Fruit fly (Drosophila melanogaster) whole organism, prepupa: Measurements from ENCODE around the gene CG5214.
A peak's percentile ranks its signal among the peaks of the same experiment; 100 is the strongest.

Experiments used
- CG10631 ChIP-seq: fragments of 200-800 bp; sonication (Bioruptor generic); optimal IDR thresholded peaks from 2 replicates; lab custom pipeline; 2016; ENCODE audit warnings: missing biosample characterization, missing genetic modification characterization
- CG15336 ChIP-seq: fragments of 200-800 bp; sonication (Bioruptor generic); IDR thresholded peaks from 2 replicates; pipeline ENCODE4 v1.3.6; 2022; ENCODE audit warnings: missing biosample characterization, missing genetic modification characterization
- CG16779 ChIP-seq: fragments of 200-800 bp; sonication (Bioruptor generic); optimal IDR thresholded peaks from 3 replicates; lab custom pipeline; 2017; ENCODE audit warnings: missing biosample characterization, mild to moderate bottlenecking, missing genetic modification characterization
- CG34406 ChIP-seq: fragments of 200-800 bp; sonication (Bioruptor generic); optimal IDR thresholded peaks from 3 replicates; lab custom pipeline; 2016; ENCODE audit warnings: missing biosample characterization, missing genetic modification characterization
- CG3919 ChIP-seq: fragments of 200-800 bp; sonication (Bioruptor generic); optimal IDR thresholded peaks from 3 replicates; lab custom pipeline; 2016; ENCODE audit warnings: missing biosample characterization, missing genetic modification characterization
- Ets21C ChIP-seq: fragments of 200-800 bp; sonication (Bioruptor generic); optimal IDR thresholded peaks from 3 replicates; lab custom pipeline; 2016; ENCODE audit warnings: missing biosample characterization, missing genetic modification characterization
- Hr38 ChIP-seq: sonication (Bioruptor generic); optimal IDR thresholded peaks from 2 replicates; lab custom pipeline; 2016; ENCODE audit warnings: missing biosample characterization, missing genetic modification characterization
- Met ChIP-seq: fragments of 200-800 bp; sonication (Bioruptor generic); optimal IDR thresholded peaks from 3 replicates; lab custom pipeline; 2016; ENCODE audit warnings: missing biosample characterization, missing genetic modification characterization
- Sox102F ChIP-seq: fragments of 200-800 bp; sonication (Bioruptor generic); optimal IDR thresholded peaks from 2 replicates; lab custom pipeline; 2016; ENCODE audit warnings: missing biosample characterization, mild to moderate bottlenecking, missing genetic modification characterization
- lz ChIP-seq: fragments of 200-800 bp; sonication (Bioruptor generic); optimal IDR thresholded peaks from 3 replicates; lab custom pipeline; 2016; ENCODE audit warnings: missing biosample characterization, missing genetic modification characterization
- svp ChIP-seq: fragments of 200-800 bp; sonication (Bioruptor generic); peaks from one replicate; lab custom pipeline; 2016; ENCODE audit warnings: missing biosample characterization, missing genetic modification characterization

- TF ChIP-seq CG3919 (GFP tag; lab: Kevin White, UChicago) (no peak), Sox102F (GFP tag; lab: Kevin White, UChicago) (no peak), CG16779 (no peak), Ets21C (GFP tag; lab: Kevin White, UChicago) (no peak), CG10631 (GFP tag; lab: Kevin White, UChicago) (no peak), Met (no peak), CG15336 (GFP tag; lab: Robert Waterston, UW) (0 out of 2 replicates have a peak, but pooled peaks have one; percentile 10), CG34406 (GFP tag; lab: Kevin White, UChicago) (no peak), lz (GFP tag; lab: Kevin White, UChicago) (no peak), Hr38 (GFP tag; lab: Kevin White, UChicago) (no peak), svp (GFP tag; lab: Kevin White, UChicago) (no peak)
Measured at dm6 chr3R:11219883-11220282, 24.2 kb upstream of the CG5214 start, which contains the start of gene CG6689.
